Worm (Caenorhabditis elegans): Measurements from ENCODE around the gene npr-24.

The npr-24 gene

ce11 chrX:17516461-17516860, 29.8 kb upstream of the npr-24 start:
- TF ChIP-seq sma-3 (GFP tag; optimal IDR thresholded peaks at IDR 0.05) (no peak), Y55F3AM.14 (GFP tag; optimal IDR thresholded peaks at IDR 0.05) (no peak), fos-1 (tag; optimal IDR thresholded peaks at IDR 0.05) (no peak), lin-39 (tag; optimal IDR thresholded peaks at IDR 0.05) (no peak), nhr-6 (tag; optimal IDR thresholded peaks at IDR 0.05) (no peak), nhr-12 (tag; optimal IDR thresholded peaks at IDR 0.05) (no peak), ama-1 (optimal IDR thresholded peaks at IDR 0.05) (no peak), ztf-1 (GFP tag; conservative IDR thresholded peaks at IDR 0.05) (no peak), ztf-4 (tag; optimal IDR thresholded peaks at IDR 0.05) (no peak), ceh-16 (tag; optimal IDR thresholded peaks at IDR 0.05) (no peak), elt-1 (tag; optimal IDR thresholded peaks at IDR 0.05) (no peak), C34F6.9 (tag; optimal IDR thresholded peaks at IDR 0.05) (no peak), nhr-21 (tag; optimal IDR thresholded peaks at IDR 0.05) (no peak)

ce11 chrX:17515207-17515902, 28.7 kb upstream of the npr-24 start:
- TF ChIP-seq blmp-1 (tag; optimal IDR thresholded peaks at IDR 0.05; ENCODE audit: insufficient read depth): peak; percentile 66
- peak; percentile 16 for TF ChIP-seq unc-55 (GFP tag; optimal IDR thresholded peaks at IDR 0.05)
- no peak for TF ChIP-seq dmd-4 (tag; optimal IDR thresholded peaks at IDR 0.05)
- TF ChIP-seq nhr-25 (tag; optimal IDR thresholded peaks at IDR 0.05): peak; percentile 10
- TF ChIP-seq nhr-6 (tag; optimal IDR thresholded peaks at IDR 0.05): no peak
- peak; percentile 24 for TF ChIP-seq fos-1 (tag; optimal IDR thresholded peaks at IDR 0.05)
- TF ChIP-seq snpc-4 (tag; optimal IDR thresholded peaks at IDR 0.05): no peak
- TF ChIP-seq F13H6.1 (tag; optimal IDR thresholded peaks at IDR 0.05): no peak

- TF ChIP-seq ZK546.5 (tag; optimal IDR thresholded peaks at IDR 0.05): no peak
- no peak for TF ChIP-seq nhr-77 (tag; optimal IDR thresholded peaks at IDR 0.05)
- TF ChIP-seq gmeb-1 (tag; optimal IDR thresholded peaks at IDR 0.05): no peak
- no peak for TF ChIP-seq nhr-23 (tag; optimal IDR thresholded peaks at IDR 0.05)
- TF ChIP-seq lsy-2 (tag; optimal IDR thresholded peaks at IDR 0.05): no peak
- no peak for TF ChIP-seq elt-1 (tag; optimal IDR thresholded peaks at IDR 0.05)
- no peak for TF ChIP-seq skn-1 (tag; optimal IDR thresholded peaks at IDR 0.05)
- TF ChIP-seq ztf-4 (tag; optimal IDR thresholded peaks at IDR 0.05): no peak
- TF ChIP-seq Y55F3AM.14 (GFP tag; optimal IDR thresholded peaks at IDR 0.05): no peak
- no peak for TF ChIP-seq ztf-1 (GFP tag; conservative IDR thresholded peaks at IDR 0.05)
- TF ChIP-seq ceh-16 (tag; optimal IDR thresholded peaks at IDR 0.05): no peak
- TF ChIP-seq nhr-12 (tag; optimal IDR thresholded peaks at IDR 0.05): no peak
- TF ChIP-seq alr-1 (tag; optimal IDR thresholded peaks at IDR 0.05): no peak
- TF ChIP-seq F13H6.1 (tag; optimal IDR thresholded peaks at IDR 0.05): peak; percentile 36
- TF ChIP-seq sma-9 (GFP tag; optimal IDR thresholded peaks at IDR 0.05): peak; percentile 12
- TF ChIP-seq sma-9 (tag; optimal IDR thresholded peaks at IDR 0.05): no peak
- TF ChIP-seq snpc-4 (tag; optimal IDR thresholded peaks at IDR 0.05): no peak
- no peak for TF ChIP-seq ceh-82 (tag; optimal IDR thresholded peaks at IDR 0.05)
- no peak for TF ChIP-seq lin-11 (tag; optimal IDR thresholded peaks at IDR 0.05)
- no peak for TF ChIP-seq peb-1 (tag; optimal IDR thresholded peaks at IDR 0.05)
- TF ChIP-seq crh-2 (tag; optimal IDR thresholded peaks at IDR 0.05): no peak
- no peak for TF ChIP-seq sma-3 (GFP tag; optimal IDR thresholded peaks at IDR 0.05)
- no peak for TF ChIP-seq nhr-129 (tag; optimal IDR thresholded peaks at IDR 0.05)
- TF ChIP-seq unc-55 (GFP tag; optimal IDR thresholded peaks at IDR 0.05): peak; percentile 38
- TF ChIP-seq C34F6.9 (tag; optimal IDR thresholded peaks at IDR 0.05): no peak
- TF ChIP-seq aly-2 (tag; optimal IDR thresholded peaks at IDR 0.05): no peak
Observed at ce11 chrX:17514422-17514821, 27.8 kb upstream of the npr-24 start.

ce11 chrX:17513507-17514113, 27.0 kb upstream of the npr-24 start, which contains the start of gene nhr-1:
TSS of gene nhr-1 (plus strand) at chrX:17514063.
- TF ChIP-seq ztf-4 (tag; optimal IDR thresholded peaks at IDR 0.05) (peak; percentile 85), peb-1 (tag; optimal IDR thresholded peaks at IDR 0.05) (no peak), nhr-11 (tag; optimal IDR thresholded peaks at IDR 0.05) (no peak), nhr-129 (tag; optimal IDR thresholded peaks at IDR 0.05) (peak; percentile 96), sem-4 (tag; optimal IDR thresholded peaks at IDR 0.05) (peak; percentile 89), lin-39 (tag; optimal IDR thresholded peaks at IDR 0.05) (no peak), nhr-23 (tag; optimal IDR thresholded peaks at IDR 0.05) (no peak), ztf-11 (tag; optimal IDR thresholded peaks at IDR 0.05) (no peak), elt-1 (tag; optimal IDR thresholded peaks at IDR 0.05) (no peak), unc-62 (GFP tag; optimal IDR thresholded peaks at IDR 0.05) (peak; percentile 53), egl-27 (tag; optimal IDR thresholded peaks at IDR 0.05) (peak; percentile 89), Y55F3AM.14 (GFP tag; optimal IDR thresholded peaks at IDR 0.05) (peak; percentile 89), elt-3 (tag; optimal IDR thresholded peaks at IDR 0.05) (no peak), nhr-77 (tag; optimal IDR thresholded peaks at IDR 0.05) (no peak), C34F6.9 (tag; optimal IDR thresholded peaks at IDR 0.05) (peak; percentile 92), skn-1 (tag; optimal IDR thresholded peaks at IDR 0.05) (no peak), dmd-4 (tag; optimal IDR thresholded peaks at IDR 0.05) (no peak), nhr-6 (tag; optimal IDR thresholded peaks at IDR 0.05) (peak; percentile 75), lin-11 (tag; optimal IDR thresholded peaks at IDR 0.05) (peak; percentile 61), blmp-1 (tag; optimal IDR thresholded peaks at IDR 0.05; ENCODE audit: insufficient read depth) (peak; percentile 58), nhr-12 (tag; optimal IDR thresholded peaks at IDR 0.05) (no peak), mdl-1 (tag; optimal IDR thresholded peaks at IDR 0.05) (peak; percentile 88 to 93), mab-5 (tag; optimal IDR thresholded peaks at IDR 0.05) (peak; percentile 74), ama-1 (optimal IDR thresholded peaks at IDR 0.05) (no peak), sma-9 (GFP tag; optimal IDR thresholded peaks at IDR 0.05) (peak; percentile 98), sma-9 (tag; optimal IDR thresholded peaks at IDR 0.05) (peak; percentile 92), fos-1 (tag; optimal IDR thresholded peaks at IDR 0.05) (peak; percentile 89), nhr-25 (tag; optimal IDR thresholded peaks at IDR 0.05) (peak; percentile 86), nhr-21 (tag; optimal IDR thresholded peaks at IDR 0.05) (peak; percentile 79), gmeb-1 (tag; optimal IDR thresholded peaks at IDR 0.05) (peak; percentile 10), ZK546.5 (tag; optimal IDR thresholded peaks at IDR 0.05) (no peak)

Measured in whole organism, L2 larva.